Fruit fly (Drosophila melanogaster) whole organism, adult: ENCODE data around the gene CG2854.
A peak's percentile ranks its signal among the peaks of the same experiment; 100 is the strongest.

ENCODE experiments used
- CG11617 ChIP-seq: fragments of 200-800 bp; sonication (Bioruptor generic); optimal IDR thresholded peaks from 2 replicates; lab custom pipeline; 2017; ENCODE audit warnings: mild to moderate bottlenecking, missing biosample characterization, missing genetic modification reagents, missing genetic modification characterization
- CG12768 ChIP-seq: fragments of 200-800 bp; sonication (Bioruptor generic); optimal IDR thresholded peaks from 2 replicates; lab custom pipeline; 2017; ENCODE audit warnings: missing biosample characterization, missing genetic modification characterization, mild to moderate bottlenecking, moderate library complexity, missing genetic modification reagents
- CG14711 ChIP-seq: fragments of 200-800 bp; sonication (Bioruptor generic); optimal IDR thresholded peaks from 2 replicates; lab custom pipeline; 2018; ENCODE audit warnings: missing biosample characterization, mild to moderate bottlenecking, missing genetic modification characterization, moderate library complexity
- CG1620 ChIP-seq: fragments of 200-800 bp; sonication (Bioruptor generic); optimal IDR thresholded peaks from 2 replicates; lab custom pipeline; 2016; ENCODE audit warnings: missing biosample characterization, missing genetic modification characterization
- CG33017 ChIP-seq: fragments of 200-800 bp; sonication (Bioruptor generic); optimal IDR thresholded peaks from 2 replicates; lab custom pipeline; 2018; ENCODE audit warnings: missing biosample characterization, mild to moderate bottlenecking, missing genetic modification characterization, moderate library complexity
- CG5204 ChIP-seq: fragments of 200-800 bp; sonication (Bioruptor generic); optimal IDR thresholded peaks from 2 replicates; lab custom pipeline; 2016; ENCODE audit warnings: missing biosample characterization, missing genetic modification characterization
- CG7045 ChIP-seq: fragments of 200-800 bp; sonication (Bioruptor generic); optimal IDR thresholded peaks from 2 replicates; lab custom pipeline; 2017; ENCODE audit warnings: missing biosample characterization, mild to moderate bottlenecking, missing genetic modification characterization
- CG7101 ChIP-seq: fragments of 200-800 bp; sonication (Bioruptor generic); optimal IDR thresholded peaks from 2 replicates; lab custom pipeline; 2018; ENCODE audit warnings: missing biosample characterization, mild to moderate bottlenecking, missing genetic modification characterization, moderate library complexity
- Clk ChIP-seq: fragments of 200-800 bp; sonication (Bioruptor generic); optimal IDR thresholded peaks from 2 replicates; lab custom pipeline; 2017; ENCODE audit warnings: missing biosample characterization, missing genetic modification characterization
- Crg-1 ChIP-seq: fragments of 200-800 bp; sonication (Bioruptor generic); optimal IDR thresholded peaks from 2 replicates; lab custom pipeline; 2016; ENCODE audit warnings: missing biosample characterization, missing genetic modification characterization
- Hr96 ChIP-seq: fragments of 200-800 bp; sonication (Bioruptor generic); optimal IDR thresholded peaks from 2 replicates; lab custom pipeline; 2016; ENCODE audit warnings: missing biosample characterization, missing genetic modification characterization
- Mnt ChIP-seq: fragments of 200-800 bp; sonication (Bioruptor generic); optimal IDR thresholded peaks from 2 replicates; lab custom pipeline; 2016; ENCODE audit warnings: missing biosample characterization, mild to moderate bottlenecking, missing genetic modification characterization
- bab1 ChIP-seq: fragments of 200-800 bp; sonication (Bioruptor generic); optimal IDR thresholded peaks from 3 replicates; lab custom pipeline; 2019; ENCODE audit warnings: missing biosample characterization, mild to moderate bottlenecking, missing genetic modification characterization, moderate library complexity
- cic ChIP-seq: fragments of 200-800 bp; sonication (Bioruptor generic); optimal IDR thresholded peaks from 2 replicates; lab custom pipeline; 2017; ENCODE audit warnings: missing biosample characterization, mild to moderate bottlenecking, missing genetic modification characterization, moderate library complexity
- cnc ChIP-seq, 2 experiments: fragments of >200 bp; optimal IDR thresholded peaks; 2 replicates each; lab custom pipeline; 2017
- kay ChIP-seq: fragments of 200-800 bp; sonication (Bioruptor generic); peaks from one replicate; lab custom pipeline; 2016; ENCODE audit warnings: missing biosample characterization, missing genetic modification characterization, borderline replicate concordance
- ovo ChIP-seq: fragments of 200-800 bp; sonication (Bioruptor generic); optimal IDR thresholded peaks from 2 replicates; lab custom pipeline; 2016; ENCODE audit warnings: missing biosample characterization, missing genetic modification characterization
- pad ChIP-seq: fragments of 200-800 bp; sonication (Bioruptor generic); optimal IDR thresholded peaks from 3 replicates; lab custom pipeline; 2017; ENCODE audit warnings: missing biosample characterization, missing genetic modification characterization, mild to moderate bottlenecking, moderate library complexity, missing genetic modification reagents
- tj ChIP-seq: fragments of 200-800 bp; sonication (Bioruptor generic); optimal IDR thresholded peaks from 3 replicates; lab custom pipeline; 2017; ENCODE audit warnings: missing biosample characterization, mild to moderate bottlenecking, missing genetic modification characterization, moderate library complexity
- toe ChIP-seq: fragments of 200-800 bp; sonication (Bioruptor generic); optimal IDR thresholded peaks from 2 replicates; lab custom pipeline; 2016; ENCODE audit warnings: missing biosample characterization, missing genetic modification characterization

The CG2854 gene

DNA sequence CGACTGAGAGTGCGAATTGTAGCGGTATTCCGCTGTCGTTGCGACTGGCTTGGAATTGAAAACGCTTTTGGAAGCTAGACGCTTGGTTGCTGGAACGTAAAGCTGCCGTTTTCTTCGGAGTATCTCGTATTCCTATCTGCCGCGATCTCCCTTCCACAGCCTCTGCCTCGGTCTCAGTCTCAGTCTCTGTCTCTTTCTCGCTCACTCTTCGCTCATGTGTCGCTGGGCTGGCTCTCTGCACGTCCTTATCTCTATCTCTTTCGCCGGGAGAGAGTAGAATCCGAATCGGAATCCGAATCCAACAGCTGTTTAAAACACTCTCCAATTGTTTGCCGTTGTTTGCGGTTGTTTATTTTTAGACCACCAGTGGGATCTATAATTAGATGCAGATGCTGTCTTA is 7.1 kb downstream of the CG2854 start:
- peak; percentile 11 for TF ChIP-seq pad (GFP tag; lab: Kevin White, UChicago)
- no peak for TF ChIP-seq CG5204 (GFP tag; lab: Kevin White, UChicago)

dm6 chrX:2334556-2335137 is 7.7 kb downstream of the CG2854 start, which contains the start of gene Ilp6:
Ilp6 (minus strand) TSS chrX:2334658.
- TF ChIP-seq CG7101 (no peak), kay (GFP tag; lab: Kevin White, UChicago) (peak; percentile 49), CG1620 (GFP tag; lab: Kevin White, UChicago) (no peak), CG12768 (GFP tag; lab: Kevin White, UChicago) (no peak), ovo (GFP tag; lab: Kevin White, UChicago) (peak; percentile 27), Mnt (GFP tag; lab: Kevin White, UChicago) (peak; percentile 74), CG5204 (GFP tag; lab: Kevin White, UChicago) (no peak), cnc (optimal IDR thresholded peaks at IDR 0.05; lab: Kevin White, UChicago) (no peak), tj (GFP tag; lab: Kevin White, UChicago) (peak; percentile 78), cic (GFP tag; lab: Kevin White, UChicago) (no peak), CG33017 (no peak), CG11617 (GFP tag; lab: Kevin White, UChicago) (no peak), CG7045 (GFP tag; lab: Kevin White, UChicago) (no peak), Crg-1 (GFP tag; lab: Kevin White, UChicago) (no peak), toe (GFP tag; lab: Kevin White, UChicago) (no peak), pad (GFP tag; lab: Kevin White, UChicago) (no peak), Clk (GFP tag; lab: Kevin White, UChicago) (no peak)

dm6 chrX:2336428-2336827 is 9.5 kb downstream of the CG2854 start:
- TF ChIP-seq CG1620 (GFP tag; lab: Kevin White, UChicago), result no peak
- TF ChIP-seq Crg-1 (GFP tag; lab: Kevin White, UChicago), result no peak
- TF ChIP-seq CG12768 (GFP tag; lab: Kevin White, UChicago), result no peak

dm6 chrX:2337184-2337583 is 10.3 kb downstream of the CG2854 start:
- TF ChIP-seq CG5204 (GFP tag; lab: Kevin White, UChicago) (no peak), cic (GFP tag; lab: Kevin White, UChicago) (no peak), CG14711 (tag; lab: Kevin White, UChicago) (no peak), cnc (optimal IDR thresholded peaks at IDR 0.05; lab: Kevin White, UChicago) (no peak), CG7101 (no peak), CG33017 (no peak), toe (GFP tag; lab: Kevin White, UChicago) (no peak), CG1620 (GFP tag; lab: Kevin White, UChicago) (no peak)

DNA sequence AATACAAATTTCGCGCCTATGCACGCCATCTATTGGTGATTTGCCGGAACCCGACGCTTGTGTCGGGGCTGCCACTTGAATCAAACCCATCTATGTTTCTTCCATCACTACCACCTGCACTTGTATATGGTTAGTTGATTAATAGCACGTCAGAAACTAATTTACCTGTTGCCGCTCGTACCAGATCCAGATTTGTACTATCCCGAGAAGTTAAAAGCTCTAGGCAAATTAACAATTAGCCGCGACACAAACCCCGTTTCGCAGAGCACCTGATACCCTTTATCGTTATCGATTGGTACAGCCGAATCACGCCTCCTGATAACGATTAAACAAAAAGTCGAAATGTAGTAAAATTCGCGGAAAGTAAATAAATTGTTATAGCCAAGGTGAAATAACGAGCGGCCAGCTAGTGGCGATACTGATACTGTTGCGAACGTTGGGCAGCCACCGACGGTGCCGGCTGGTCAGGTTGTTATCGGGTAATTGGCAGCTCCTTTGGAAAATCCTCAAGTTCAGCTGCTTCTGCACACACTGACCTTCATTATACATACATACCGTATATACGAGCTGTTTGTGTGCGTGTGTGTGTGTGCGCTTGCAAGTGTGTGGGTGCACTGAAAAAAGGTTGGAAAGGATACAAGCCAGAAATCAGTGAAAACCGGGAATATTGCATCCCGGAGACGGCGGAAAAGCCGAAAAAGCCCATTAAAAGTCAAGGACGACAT is 13.2 kb downstream of the CG2854 start:
- no peak for TF ChIP-seq tj (GFP tag; lab: Kevin White, UChicago)
- peak; percentile 23 for TF ChIP-seq pad (GFP tag; lab: Kevin White, UChicago)
- TF ChIP-seq CG7101, result peak; percentile 8
- TF ChIP-seq Hr96 (GFP tag; lab: Kevin White, UChicago), result no peak
- TF ChIP-seq toe (GFP tag; lab: Kevin White, UChicago), result no peak
- TF ChIP-seq Crg-1 (GFP tag; lab: Kevin White, UChicago), result no peak
- no peak for TF ChIP-seq CG33017
- TF ChIP-seq CG5204 (GFP tag; lab: Kevin White, UChicago), result no peak
- TF ChIP-seq cnc (optimal IDR thresholded peaks at IDR 0.05; lab: Kevin White, UChicago), result no peak
- TF ChIP-seq CG1620 (GFP tag; lab: Kevin White, UChicago), result peak; percentile 35
- no peak for TF ChIP-seq ovo (GFP tag; lab: Kevin White, UChicago)
- TF ChIP-seq Mnt (GFP tag; lab: Kevin White, UChicago), result peak; percentile 53
- TF ChIP-seq CG14711 (tag; lab: Kevin White, UChicago), result peak; percentile 5
- TF ChIP-seq Clk (GFP tag; lab: Kevin White, UChicago), result no peak
- TF ChIP-seq cic (GFP tag; lab: Kevin White, UChicago), result no peak
- peak; percentile 74 for TF ChIP-seq bab1
- no peak for TF ChIP-seq CG7045 (GFP tag; lab: Kevin White, UChicago)
- peak; percentile 9 for TF ChIP-seq CG11617 (GFP tag; lab: Kevin White, UChicago)
- TF ChIP-seq kay (GFP tag; lab: Kevin White, UChicago), result no peak
- TF ChIP-seq CG12768 (GFP tag; lab: Kevin White, UChicago), result no peak

DNA sequence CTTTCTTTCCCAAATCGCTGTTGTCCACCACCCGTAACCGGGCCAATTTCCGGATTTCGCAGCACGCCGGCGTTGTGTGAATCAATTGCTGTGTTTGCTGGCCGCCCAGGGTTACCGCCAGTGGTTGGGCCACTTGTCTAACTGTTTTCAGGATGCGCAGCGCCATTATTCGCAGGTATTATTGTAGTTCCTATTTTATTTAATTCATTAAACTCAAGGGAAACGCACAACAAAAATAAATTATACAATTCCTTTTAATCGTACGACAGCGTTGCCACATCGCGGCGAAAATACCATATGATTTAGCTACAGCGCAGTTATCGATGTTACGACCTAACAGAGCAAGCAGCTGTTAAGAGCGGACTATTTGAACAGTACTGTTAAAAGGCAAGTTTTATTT is 17.4 kb downstream of the CG2854 start, which contains the start of gene mRpL14:
Gene mRpL14, minus strand, starts transcription at position 280 of the 400 bp plus-strand sequence.
- TF ChIP-seq bab1 (peak; percentile 41), CG7045 (GFP tag; lab: Kevin White, UChicago) (no peak)
